Worm (Caenorhabditis elegans): Measurements from ENCODE around the gene C44C10.11.
A peak's percentile ranks its signal among the peaks of the same experiment; 100 is the strongest.

The C44C10.11 gene

DNA sequence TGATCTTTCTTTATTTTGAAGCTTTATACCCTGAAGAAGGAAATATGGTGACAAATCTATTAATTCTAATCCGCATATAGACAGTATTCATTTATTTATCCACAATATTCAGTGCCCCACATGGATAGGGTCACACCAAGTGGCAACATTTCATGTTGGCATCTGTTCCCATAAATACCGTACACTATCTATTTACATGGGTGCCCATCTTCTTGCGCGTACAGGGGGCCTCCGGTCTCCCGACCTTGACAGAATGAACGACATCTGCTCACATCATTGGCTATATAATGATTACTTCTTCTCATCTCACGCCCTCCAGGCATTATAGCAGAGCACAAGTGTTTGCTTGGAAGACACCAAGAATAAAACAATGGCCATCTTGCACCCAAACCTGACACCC, 34.6 kb downstream of the C44C10.11 start:
- TF ChIP-seq bed-3 (GFP tag; optimal IDR thresholded peaks at IDR 0.05): no peak
- TF ChIP-seq nhr-2 (tag; optimal IDR thresholded peaks at IDR 0.05): peak; percentile 49
- TF ChIP-seq sptf-1 (tag; optimal IDR thresholded peaks at IDR 0.05): no peak
- peak; percentile 73 for TF ChIP-seq cnd-1 (tag; optimal IDR thresholded peaks at IDR 0.05)

DNA sequence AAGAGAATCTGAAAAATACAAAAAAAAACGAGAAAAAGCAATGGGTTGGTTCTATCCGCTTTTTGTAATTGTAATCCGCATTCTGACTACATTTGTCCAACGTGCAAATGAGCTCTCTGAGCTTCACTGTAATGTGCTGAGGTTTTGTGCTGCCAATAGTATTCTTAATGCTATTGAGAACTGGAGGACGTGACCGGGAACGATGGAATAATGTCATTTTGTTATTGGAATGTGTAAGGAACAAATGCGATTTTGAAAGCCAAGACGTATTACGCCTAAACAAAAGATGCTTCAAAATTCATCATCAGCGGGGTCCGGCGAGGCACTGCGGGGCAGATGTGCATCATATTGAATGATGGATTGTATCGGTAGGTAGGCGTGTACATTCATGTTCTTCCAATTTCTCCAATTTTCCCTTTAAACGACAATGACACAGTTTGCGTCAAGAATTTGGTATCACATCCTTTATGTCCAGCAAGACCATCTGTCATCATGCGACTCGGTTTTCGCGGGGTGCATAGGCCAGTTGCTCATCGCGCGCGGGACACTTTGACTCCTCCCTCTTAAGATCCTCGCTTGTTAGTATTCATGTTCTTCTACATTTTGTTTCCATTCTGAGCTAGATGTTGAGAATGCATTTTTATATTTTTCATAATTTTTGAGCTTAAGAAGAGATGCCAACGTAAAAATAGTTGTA, 36.9 kb downstream of the C44C10.11 start:
- no peak for TF ChIP-seq zip-8 (tag; optimal IDR thresholded peaks at IDR 0.05)
- TF ChIP-seq nhr-76 (tag; optimal IDR thresholded peaks at IDR 0.05): no peak
- no peak for TF ChIP-seq lsy-2 (tag; optimal IDR thresholded peaks at IDR 0.05)
- no peak for TF ChIP-seq unc-39 (tag; optimal IDR thresholded peaks at IDR 0.05)
- TF ChIP-seq drap-1 (GFP tag; optimal IDR thresholded peaks at IDR 0.05): no peak
- no peak for TF ChIP-seq bed-3 (GFP tag; optimal IDR thresholded peaks at IDR 0.05)
- no peak for TF ChIP-seq pha-4 (tag; optimal IDR thresholded peaks at IDR 0.05)
- peak; percentile 85 for TF ChIP-seq lin-32 (GFP tag; optimal IDR thresholded peaks at IDR 0.05)
- peak; percentile 65 for TF ChIP-seq ces-1 (GFP tag; optimal IDR thresholded peaks at IDR 0.05)
- peak; percentile 82 for TF ChIP-seq cnd-1 (tag; optimal IDR thresholded peaks at IDR 0.05)

DNA sequence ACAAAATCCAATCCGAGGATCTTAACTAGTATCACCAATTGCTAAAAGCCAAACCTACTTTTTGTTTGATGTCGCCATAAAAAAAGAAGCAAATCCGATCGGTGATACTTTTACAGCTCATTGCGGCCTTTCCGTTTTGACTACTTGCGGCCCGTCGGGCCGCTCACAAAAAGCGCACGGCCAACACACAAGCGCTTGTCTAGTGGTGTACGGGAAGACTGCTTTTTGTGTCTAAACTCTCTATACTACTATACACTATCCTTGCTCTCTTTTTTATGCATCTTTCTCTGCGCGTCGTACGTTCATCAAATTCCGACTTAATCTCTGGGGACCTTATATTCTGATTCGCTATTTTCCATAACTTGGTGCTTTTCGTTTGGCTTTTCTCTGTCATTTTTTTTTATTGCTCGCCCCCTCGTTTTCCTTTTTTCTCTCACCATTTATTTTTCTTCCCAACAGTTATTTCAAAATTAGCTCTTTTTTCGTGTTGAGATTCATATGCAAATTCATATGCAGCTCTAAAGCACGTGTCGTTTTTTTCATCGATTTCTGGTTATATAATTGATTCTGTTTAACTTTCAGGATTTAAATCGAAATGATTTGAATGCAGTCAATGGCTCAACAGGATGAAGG, 43.5 kb downstream of the C44C10.11 start, which contains the start of gene noca-2:
TSS of gene noca-2 (plus strand) at position 583 of the 633 bp plus-strand sequence.
- TF ChIP-seq lsy-2 (tag; optimal IDR thresholded peaks at IDR 0.05) (peak; percentile 25), ham-2 (GFP tag; optimal IDR thresholded peaks at IDR 0.05) (peak; percentile 83), hlh-1 (tag; optimal IDR thresholded peaks at IDR 0.05) (peak; percentile 23), ces-1 (GFP tag; optimal IDR thresholded peaks at IDR 0.05) (peak; percentile 83), blmp-1 (tag; optimal IDR thresholded peaks at IDR 0.05) (no peak), nhr-237 (tag; optimal IDR thresholded peaks at IDR 0.05) (no peak), unc-120 (tag; optimal IDR thresholded peaks at IDR 0.05; ENCODE audit: poor library complexity, severe bottlenecking) (peak; percentile 16), mep-1 (tag; optimal IDR thresholded peaks at IDR 0.05) (peak; percentile 12)

DNA sequence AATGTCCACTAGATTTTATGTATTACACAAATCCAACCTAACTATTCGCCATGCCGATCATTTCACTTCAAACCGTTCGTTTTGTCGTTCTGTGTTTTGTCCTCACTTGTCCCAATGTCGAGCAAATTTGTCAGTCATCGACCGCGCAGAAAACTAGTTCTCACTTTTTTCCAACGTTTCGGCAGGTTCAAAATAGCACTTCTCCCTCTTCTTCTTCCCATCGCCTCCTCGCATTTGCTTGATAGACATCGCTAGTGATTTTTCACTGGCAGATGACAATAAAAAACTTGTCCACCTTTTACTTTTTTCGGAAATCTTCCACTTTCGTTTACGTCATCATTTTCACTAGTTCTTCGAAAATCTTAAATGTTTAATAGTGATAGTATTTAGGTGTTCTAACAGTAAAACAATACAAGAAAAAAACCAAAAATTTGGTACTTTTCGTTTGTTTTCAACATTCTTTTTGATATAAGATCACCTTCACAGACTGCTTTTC, 44.6 kb downstream of the C44C10.11 start:
- TF ChIP-seq mab-5 (tag; optimal IDR thresholded peaks at IDR 0.05) (no peak), ceh-83 (GFP tag; optimal IDR thresholded peaks at IDR 0.05) (no peak), elt-1 (tag; optimal IDR thresholded peaks at IDR 0.05; ENCODE audit: borderline replicate concordance, insufficient read depth) (no peak), sptf-1 (tag; optimal IDR thresholded peaks at IDR 0.05) (no peak), nhr-237 (tag; optimal IDR thresholded peaks at IDR 0.05) (no peak), blmp-1 (tag; optimal IDR thresholded peaks at IDR 0.05) (no peak), flh-1 (GFP tag; optimal IDR thresholded peaks at IDR 0.05) (no peak), drap-1 (GFP tag; optimal IDR thresholded peaks at IDR 0.05) (no peak), sem-2 (GFP tag; optimal IDR thresholded peaks at IDR 0.05) (no peak), elt-3 (tag; optimal IDR thresholded peaks at IDR 0.05) (no peak), M03D4.4 (tag; optimal IDR thresholded peaks at IDR 0.05) (no peak), ceh-39 (tag; optimal IDR thresholded peaks at IDR 0.05) (no peak), ceh-43 (GFP tag; optimal IDR thresholded peaks at IDR 0.05) (no peak), mep-1 (tag; optimal IDR thresholded peaks at IDR 0.05) (no peak), nhr-28 (tag; optimal IDR thresholded peaks at IDR 0.05) (no peak)

- TF ChIP-seq unc-39 (tag; optimal IDR thresholded peaks at IDR 0.05) (no peak), blmp-1 (tag; optimal IDR thresholded peaks at IDR 0.05) (no peak), ceh-83 (GFP tag; optimal IDR thresholded peaks at IDR 0.05) (no peak), elt-3 (tag; optimal IDR thresholded peaks at IDR 0.05) (no peak), mls-2 (tag; optimal IDR thresholded peaks at IDR 0.05) (no peak), pha-4 (tag; optimal IDR thresholded peaks at IDR 0.05) (peak; percentile 43), M03D4.4 (tag; optimal IDR thresholded peaks at IDR 0.05) (no peak), mep-1 (tag; optimal IDR thresholded peaks at IDR 0.05) (no peak), mab-5 (tag; optimal IDR thresholded peaks at IDR 0.05) (no peak)
These were observed 46.0 kb downstream of the C44C10.11 start for ce11 chrX:11664184-11664583.

All from whole organism, mixed stage, embryonic.